Fruit fly (Drosophila melanogaster): ENCODE data around the gene Pli.

DNA sequence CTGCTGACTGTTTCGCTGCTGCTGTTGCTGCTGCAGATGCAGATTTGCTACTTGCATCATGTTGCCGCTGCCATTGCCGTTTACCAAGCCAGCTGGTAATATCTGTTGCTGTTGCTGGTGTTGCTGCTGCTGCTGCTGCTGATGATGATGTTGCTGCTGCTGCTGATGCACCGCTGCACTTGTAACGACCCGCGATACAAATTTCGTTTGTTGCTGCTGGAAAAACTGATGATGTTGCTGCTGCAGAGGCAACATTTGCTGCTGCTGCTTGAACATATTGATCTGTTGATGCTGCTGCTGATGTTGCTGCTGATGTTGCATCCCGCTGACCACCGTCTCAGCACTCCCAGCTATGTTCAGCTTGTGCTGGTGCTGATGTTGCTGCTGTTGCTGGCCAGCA, 30.5 kb upstream of the Pli start:
- TF ChIP-seq grau (tag; optimal IDR thresholded peaks at IDR 0.05) = no peak
- no peak for TF ChIP-seq Dll (GFP tag; IDR thresholded peaks at IDR 0.05; ENCODE audit: partially characterized antibody)
- no peak for TF ChIP-seq zen (tag; optimal IDR thresholded peaks at IDR 0.05)
- TF ChIP-seq Sin3A (optimal IDR thresholded peaks at IDR 0.05) = no peak
- TF ChIP-seq Neu2 (GFP tag; optimal IDR thresholded peaks at IDR 0.05; ENCODE audit: borderline replicate concordance) = no peak
- TF ChIP-seq ewg (GFP tag; optimal IDR thresholded peaks at IDR 0.05) = no peak
- no peak for TF ChIP-seq shn (GFP tag; optimal IDR thresholded peaks at IDR 0.05)
- TF ChIP-seq C15 (GFP tag; IDR thresholded peaks at IDR 0.05) = no peak
- TF ChIP-seq zfh2 (GFP tag; optimal IDR thresholded peaks at IDR 0.05) = no peak
- TF ChIP-seq nmo (GFP tag; optimal IDR thresholded peaks at IDR 0.05) = no peak
- no peak for TF ChIP-seq D (optimal IDR thresholded peaks at IDR 0.05)
- no peak for TF ChIP-seq D (GFP tag; optimal IDR thresholded peaks at IDR 0.05)
- no peak for TF ChIP-seq CG16815 (GFP tag; optimal IDR thresholded peaks at IDR 0.05)
- TF ChIP-seq toy (GFP tag; IDR thresholded peaks at IDR 0.05) = no peak
- no peak for TF ChIP-seq dimm (GFP tag; IDR thresholded peaks at IDR 0.05)

All from whole organism, embryonic.